Fruit fly (Drosophila melanogaster) whole organism, embryonic: ENCODE measurements around the gene ppk30.

Source experiments
- Adf1 ChIP-seq: fragments of 200-800 bp; sonication (Bioruptor generic); IDR thresholded peaks from 2 replicates; pipeline ENCODE4 v1.3.6; 2022; ENCODE audit warnings: missing biosample characterization, missing genetic modification characterization
- Atf-2 ChIP-seq: fragments of 200-800 bp; sonication (Bioruptor generic); optimal IDR thresholded peaks from 2 replicates; lab custom pipeline; 2016; ENCODE audit warnings: missing biosample characterization, missing genetic modification characterization
- Atf6 ChIP-seq: fragments of 200-800 bp; sonication (Bioruptor generic); IDR thresholded peaks from 2 replicates; pipeline ENCODE4 v1.3.6; 2022; ENCODE audit warnings: missing biosample characterization, missing genetic modification characterization
- CG11560 ChIP-seq: fragments of 200-800 bp; sonication (Bioruptor generic); IDR thresholded peaks from 3 replicates; pipeline ENCODE4 v1.3.6; 2022; ENCODE audit warnings: missing biosample characterization, missing genetic modification characterization
- CG12236 ChIP-seq: fragments of 200-800 bp; sonication (Bioruptor generic); optimal IDR thresholded peaks from 2 replicates; lab custom pipeline; 2016; ENCODE audit warnings: missing biosample characterization, missing genetic modification characterization
- CG12391 ChIP-seq: fragments of 200-800 bp; sonication (Bioruptor generic); optimal IDR thresholded peaks from 3 replicates; lab custom pipeline; 2018; ENCODE audit warnings: missing biosample characterization, mild to moderate bottlenecking, missing genetic modification characterization, moderate library complexity
- CG13123 ChIP-seq: fragments of 200-800 bp; sonication (Bioruptor generic); optimal IDR thresholded peaks from 2 replicates; lab custom pipeline; 2016; ENCODE audit warnings: missing biosample characterization, missing genetic modification characterization
- CG13424 ChIP-seq: fragments of 200-800 bp; sonication (Bioruptor generic); optimal IDR thresholded peaks from 2 replicates; lab custom pipeline; 2019; ENCODE audit warnings: missing biosample characterization, mild to moderate bottlenecking, missing genetic modification characterization, moderate library complexity
- CG15479 ChIP-seq: fragments of 200-800 bp; sonication (Bioruptor generic); optimal IDR thresholded peaks from 3 replicates; lab custom pipeline; 2019; ENCODE audit warnings: missing biosample characterization, mild to moderate bottlenecking, missing genetic modification characterization, moderate library complexity
- CG18476 ChIP-seq: fragments of 200-800 bp; sonication (Bioruptor generic); optimal IDR thresholded peaks from 2 replicates; lab custom pipeline; 2016; ENCODE audit warnings: missing biosample characterization, mild to moderate bottlenecking, missing genetic modification characterization
- CG18619 ChIP-seq: fragments of 200-800 bp; sonication (Bioruptor generic); optimal IDR thresholded peaks from 3 replicates; lab custom pipeline; 2017; ENCODE audit warnings: missing biosample characterization, mild to moderate bottlenecking, missing genetic modification characterization
- CG2199 ChIP-seq: fragments of 200-800 bp; sonication (Bioruptor generic); IDR thresholded peaks from 3 replicates; pipeline ENCODE4 v1.3.6; 2022; ENCODE audit warnings: missing biosample characterization, missing genetic modification characterization
- CG2678 ChIP-seq: fragments of 200-800 bp; sonication (Bioruptor generic); optimal IDR thresholded peaks from 3 replicates; lab custom pipeline; 2019; ENCODE audit warnings: missing biosample characterization, mild to moderate bottlenecking, missing genetic modification characterization, moderate library complexity
- CG30403 ChIP-seq: fragments of 200-800 bp; sonication (Bioruptor generic); optimal IDR thresholded peaks from 3 replicates; lab custom pipeline; 2016; ENCODE audit warnings: missing biosample characterization, missing genetic modification characterization
- CG31441 ChIP-seq: fragments of 200-800 bp; sonication (Bioruptor generic); IDR thresholded peaks from 2 replicates; pipeline ENCODE4 v1.3.6; 2022; ENCODE audit warnings: missing biosample characterization, missing genetic modification characterization
- CG34376 ChIP-seq: fragments of 200-800 bp; sonication (Bioruptor generic); optimal IDR thresholded peaks from 2 replicates; lab custom pipeline; 2018; ENCODE audit warnings: missing biosample characterization, mild to moderate bottlenecking, missing genetic modification characterization
- CG4730 ChIP-seq: fragments of 200-800 bp; sonication (Bioruptor generic); IDR thresholded peaks from 2 replicates; pipeline ENCODE4 v1.3.6; 2022; ENCODE audit warnings: missing biosample characterization, missing genetic modification characterization
- CG6254 ChIP-seq: fragments of 200-800 bp; sonication (Bioruptor generic); optimal IDR thresholded peaks from 3 replicates; lab custom pipeline; 2017; ENCODE audit warnings: mild to moderate bottlenecking, missing biosample characterization, missing genetic modification reagents, missing genetic modification characterization
- CG6813 ChIP-seq: fragments of 200-800 bp; sonication (Bioruptor generic); optimal IDR thresholded peaks from 2 replicates; lab custom pipeline; 2017; ENCODE audit warnings: missing biosample characterization, missing genetic modification characterization, mild to moderate bottlenecking, moderate library complexity, missing genetic modification reagents
- CG8765 ChIP-seq: fragments of 200-800 bp; sonication (Bioruptor generic); IDR thresholded peaks from 2 replicates; pipeline ENCODE4 v1.3.6; 2022; ENCODE audit warnings: missing biosample characterization, missing genetic modification characterization
- CG9215 ChIP-seq: fragments of 200-800 bp; sonication (Bioruptor generic); IDR thresholded peaks from 2 replicates; pipeline ENCODE4 v1.3.6; 2022; ENCODE audit warnings: missing biosample characterization, missing genetic modification characterization
- Camta ChIP-seq: fragments of 200-800 bp; sonication (Bioruptor generic); optimal IDR thresholded peaks from 2 replicates; lab custom pipeline; 2016; ENCODE audit warnings: missing biosample characterization, missing genetic modification characterization
- ERR ChIP-seq: fragments of 200-800 bp; sonication (Bioruptor generic); optimal IDR thresholded peaks from 2 replicates; lab custom pipeline; 2016; ENCODE audit warnings: missing biosample characterization, missing genetic modification characterization
- Elba2 ChIP-seq: fragments of 200-800 bp; sonication (Bioruptor generic); optimal IDR thresholded peaks from 3 replicates; lab custom pipeline; 2016; ENCODE audit warnings: missing biosample characterization, missing genetic modification characterization
- Fer3 ChIP-seq: fragments of 200-800 bp; sonication (Bioruptor generic); optimal IDR thresholded peaks from 2 replicates; lab custom pipeline; 2018; ENCODE audit warnings: missing biosample characterization, mild to moderate bottlenecking, missing genetic modification characterization, moderate library complexity
- Gsc ChIP-seq: fragments of 200-800 bp; sonication (Bioruptor generic); IDR thresholded peaks from 2 replicates; pipeline ENCODE4 v1.3.6; 2022; ENCODE audit warnings: missing biosample characterization, missing genetic modification characterization
- Hr39 ChIP-seq: fragments of >200 bp; optimal IDR thresholded peaks from 2 replicates; lab custom pipeline; 2017
- Mes4 ChIP-seq: fragments of 200-800 bp; sonication (Bioruptor generic); optimal IDR thresholded peaks from 2 replicates; lab custom pipeline; 2016; ENCODE audit warnings: missing biosample characterization, missing genetic modification characterization
- Oaz ChIP-seq: fragments of 200-800 bp; sonication (Bioruptor generic); IDR thresholded peaks from 2 replicates; pipeline ENCODE4 v1.3.6; 2022; ENCODE audit warnings: missing biosample characterization, missing genetic modification characterization
- Rx ChIP-seq: fragments of 200-800 bp; sonication (Bioruptor generic); IDR thresholded peaks from 2 replicates; pipeline ENCODE4 v1.3.6; 2022; ENCODE audit warnings: missing biosample characterization, missing genetic modification characterization
- aop ChIP-seq: fragments of 200-800 bp; sonication (Bioruptor generic); IDR thresholded peaks from 2 replicates; pipeline ENCODE4 v1.3.6; 2022; ENCODE audit warnings: missing biosample characterization, missing genetic modification characterization
- crol ChIP-seq: fragments of 200-800 bp; sonication (Bioruptor generic); IDR thresholded peaks from 2 replicates; pipeline ENCODE4 v1.3.6; 2022; ENCODE audit warnings: missing biosample characterization, missing genetic modification characterization
- dati ChIP-seq: fragments of 200-800 bp; sonication (Bioruptor generic); IDR thresholded peaks from 2 replicates; pipeline ENCODE4 v1.3.6; 2022; ENCODE audit warnings: missing biosample characterization, missing genetic modification characterization
- dm ChIP-seq: fragments of 200-800 bp; sonication (Bioruptor generic); optimal IDR thresholded peaks from 3 replicates; lab custom pipeline; 2016; ENCODE audit warnings: missing biosample characterization, missing genetic modification characterization
- dmrt99B ChIP-seq: fragments of 200-800 bp; sonication (Bioruptor generic); optimal IDR thresholded peaks from 2 replicates; lab custom pipeline; 2018; ENCODE audit warnings: missing biosample characterization, mild to moderate bottlenecking, missing genetic modification characterization, moderate library complexity
- esg ChIP-seq: fragments of 200-800 bp; sonication (Bioruptor generic); conservative IDR thresholded peaks from 2 replicates; pipeline ENCODE4 v1.3.6; 2022; ENCODE audit warnings: missing biosample characterization, missing genetic modification characterization
- exex ChIP-seq: fragments of 200-800 bp; sonication (Bioruptor generic); optimal IDR thresholded peaks from 4 replicates; lab custom pipeline; 2018; ENCODE audit warnings: missing biosample characterization, mild to moderate bottlenecking, missing genetic modification characterization, moderate library complexity
- gfzf ChIP-seq: fragments of 200-800 bp; sonication (Bioruptor generic); optimal IDR thresholded peaks from 2 replicates; lab custom pipeline; 2016; ENCODE audit warnings: missing biosample characterization, mild to moderate bottlenecking, missing genetic modification characterization, moderate library complexity
- gsb-n ChIP-seq: fragments of 200-800 bp; sonication (Bioruptor generic); optimal IDR thresholded peaks from 3 replicates; lab custom pipeline; 2018; ENCODE audit warnings: missing biosample characterization, mild to moderate bottlenecking, missing genetic modification characterization
- hkb ChIP-seq, 2 experiments: fragments of 200-800 bp in 1 of 2; fragments of >200 bp in 1 of 2; sonication (Bioruptor generic) in 1 of 2; IDR thresholded peaks in 1 of 2; optimal IDR thresholded peaks in 1 of 2; 2 replicates each; pipeline versions ENCODE4 v1.3.6 to Lab custom; 2017 to 2022; ENCODE audit warnings: missing biosample characterization in 1 of 2, missing genetic modification characterization in 1 of 2
- inv ChIP-seq: fragments of 200-800 bp; sonication (Bioruptor generic); IDR thresholded peaks from 2 replicates; pipeline ENCODE4 v1.3.6; 2022; ENCODE audit warnings: missing biosample characterization, missing genetic modification characterization; ENCODE audit not compliant: partially characterized antibody
- lilli ChIP-seq: fragments of 200-800 bp; sonication (Bioruptor generic); optimal IDR thresholded peaks from 3 replicates; lab custom pipeline; 2016; ENCODE audit warnings: missing biosample characterization, missing genetic modification characterization
- oc ChIP-seq: fragments of 200-800 bp; sonication (Bioruptor generic); optimal IDR thresholded peaks from 2 replicates; lab custom pipeline; 2018; ENCODE audit warnings: missing biosample characterization, mild to moderate bottlenecking, missing genetic modification characterization, moderate library complexity
- peb ChIP-seq: fragments of 200-800 bp; sonication (Bioruptor generic); IDR thresholded peaks from 2 replicates; pipeline ENCODE4 v1.3.6; 2022; ENCODE audit warnings: missing biosample characterization, missing genetic modification characterization
- repo ChIP-seq: fragments of 200-800 bp; sonication (Bioruptor generic); optimal IDR thresholded peaks from 2 replicates; lab custom pipeline; 2016; ENCODE audit warnings: missing biosample characterization, missing genetic modification characterization
- shn ChIP-seq: fragments of 200-800 bp; sonication (Bioruptor generic); optimal IDR thresholded peaks from 3 replicates; lab custom pipeline; 2016; ENCODE audit warnings: missing biosample characterization, missing genetic modification characterization
- sqz ChIP-seq: fragments of 200-800 bp; sonication (Bioruptor generic); optimal IDR thresholded peaks from 3 replicates; lab custom pipeline; 2018; ENCODE audit warnings: missing biosample characterization, mild to moderate bottlenecking, missing genetic modification characterization
- sr ChIP-seq: fragments of 200-800 bp; sonication (Bioruptor generic); IDR thresholded peaks from 3 replicates; pipeline ENCODE4 v1.3.6; 2022; ENCODE audit warnings: missing biosample characterization, missing genetic modification characterization
- stwl ChIP-seq: fragments of 200-800 bp; sonication (Bioruptor generic); optimal IDR thresholded peaks from 3 replicates; lab custom pipeline; 2018; ENCODE audit warnings: missing biosample characterization, mild to moderate bottlenecking, missing genetic modification characterization, moderate library complexity
- sug ChIP-seq: fragments of 200-800 bp; optimal IDR thresholded peaks from 2 replicates; lab custom pipeline; 2019; ENCODE audit warnings: missing biosample characterization, mild to moderate bottlenecking, missing genetic modification characterization, moderate library complexity
- trem ChIP-seq: fragments of 200-800 bp; optimal IDR thresholded peaks from 3 replicates; lab custom pipeline; 2019; ENCODE audit warnings: missing biosample characterization, mild to moderate bottlenecking, missing genetic modification characterization, moderate library complexity
- ttk ChIP-seq: fragments of 200-800 bp; sonication (Bioruptor generic); IDR thresholded peaks from 2 replicates; pipeline ENCODE4 v2.1.2; 2022; ENCODE audit warnings: missing biosample characterization, missing genetic modification characterization
- zfh1 ChIP-seq: fragments of 200-800 bp; sonication (Bioruptor generic); IDR thresholded peaks from 3 replicates; pipeline ENCODE4 v1.3.6; 2022; ENCODE audit warnings: missing biosample characterization, missing genetic modification characterization

The ppk30 gene

DNA sequence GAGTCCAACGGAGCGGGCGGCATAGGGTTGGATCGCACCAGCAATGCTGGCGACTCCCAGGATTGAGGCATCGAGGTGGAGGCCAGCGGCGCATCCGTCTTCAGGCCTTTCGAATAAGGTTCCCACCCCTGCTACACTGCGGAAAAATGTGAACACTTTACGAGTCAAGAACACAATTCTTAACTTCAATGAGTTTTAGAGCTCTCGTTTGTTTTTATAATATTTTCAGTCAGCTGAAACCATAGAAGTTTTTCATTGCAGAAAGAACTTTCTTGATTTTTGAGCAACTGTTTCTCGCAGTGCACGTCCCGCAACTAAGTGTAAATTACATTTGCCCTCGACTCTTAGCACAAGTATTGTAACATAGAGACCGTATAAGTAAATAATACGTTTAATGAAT lies 27.4 kb downstream of the ppk30 start (continued):
- TF ChIP-seq Elba2 (GFP tag; lab: Kevin White, UChicago) = peak; percentile 40
- no peak for TF ChIP-seq Gsc (GFP tag; lab: Robert Waterston, UW)
- TF ChIP-seq CG6813 (GFP tag; lab: Kevin White, UChicago) = no peak
- TF ChIP-seq CG11560 (tag; lab: Robert Waterston, UW) = no peak
- TF ChIP-seq ttk (GFP tag; lab: Robert Waterston, UW) = no peak
- no peak for TF ChIP-seq CG18476 (GFP tag; lab: Kevin White, UChicago)
- no peak for TF ChIP-seq CG15479 (GFP tag; lab: Kevin White, UChicago)
- peak; percentile 14 for TF ChIP-seq gsb-n (tag; lab: Kevin White, UChicago)
- no peak for TF ChIP-seq CG2678 (tag; lab: Kevin White, UChicago)
- no peak for TF ChIP-seq exex
- TF ChIP-seq inv (GFP tag; lab: Robert Waterston, UW) = no peak
- no peak for TF ChIP-seq CG34376
- TF ChIP-seq CG2199 = no peak
- TF ChIP-seq dm (GFP tag; lab: Kevin White, UChicago) = no peak
- no peak for TF ChIP-seq ERR (GFP tag; lab: Kevin White, UChicago)
- TF ChIP-seq CG12236 (GFP tag; lab: Kevin White, UChicago) = no peak
- no peak for TF ChIP-seq hkb (optimal IDR thresholded peaks at IDR 0.05; lab: Kevin White, UChicago)
- no peak for TF ChIP-seq hkb (GFP tag; IDR thresholded peaks at IDR 0.05; lab: Robert Waterston, UW)
- no peak for TF ChIP-seq CG13424
- no peak for TF ChIP-seq lilli (GFP tag; lab: Kevin White, UChicago)
- no peak for TF ChIP-seq repo (GFP tag; lab: Kevin White, UChicago)
- TF ChIP-seq Mes4 (GFP tag; lab: Kevin White, UChicago) = no peak
- no peak for TF ChIP-seq Adf1 (GFP tag; lab: Robert Waterston, UW)
- TF ChIP-seq sug (tag; lab: Kevin White, UChicago) = no peak
- TF ChIP-seq Oaz (GFP tag; lab: Robert Waterston, UW) = no peak
- TF ChIP-seq dati (GFP tag; lab: Robert Waterston, UW) = no peak
- no peak for TF ChIP-seq CG4730 (GFP tag; lab: Robert Waterston, UW)
- no peak for TF ChIP-seq crol (GFP tag; lab: Robert Waterston, UW)
- TF ChIP-seq CG13123 (GFP tag; lab: Kevin White, UChicago) = no peak
- no peak for TF ChIP-seq gfzf (GFP tag; lab: Kevin White, UChicago)
- no peak for TF ChIP-seq Atf6 (GFP tag; lab: Robert Waterston, UW)
- no peak for TF ChIP-seq CG30403
- TF ChIP-seq CG31441 = no peak; the same call in 1 of the 2 replicates
- peak; percentile 61; the same call in 1 of the 2 replicates for TF ChIP-seq CG8765 (GFP tag; lab: Robert Waterston, UW)
- no peak for TF ChIP-seq Hr39 (lab: Kevin White, UChicago)
- TF ChIP-seq shn = no peak
- no peak for TF ChIP-seq CG9215
- TF ChIP-seq Camta (GFP tag; lab: Kevin White, UChicago) = no peak
- TF ChIP-seq Rx = no peak
- no peak for TF ChIP-seq peb (GFP tag; lab: Robert Waterston, UW)
- TF ChIP-seq trem = peak; percentile 27
- no peak for TF ChIP-seq esg (GFP tag; lab: Robert Waterston, UW)
- TF ChIP-seq dmrt99B (tag; lab: Kevin White, UChicago) = no peak
- TF ChIP-seq Fer3 = no peak
- no peak for TF ChIP-seq sr (GFP tag; lab: Robert Waterston, UW)
- peak; percentile 37 for TF ChIP-seq CG12391 (tag; lab: Kevin White, UChicago)
- no peak for TF ChIP-seq Atf-2 (GFP tag; lab: Kevin White, UChicago)
- TF ChIP-seq oc (tag; lab: Kevin White, UChicago) = no peak
- no peak for TF ChIP-seq aop (GFP tag; lab: Robert Waterston, UW)
- peak; percentile 77 for TF ChIP-seq zfh1 (GFP tag; lab: Robert Waterston, UW)
- TF ChIP-seq CG18619 (GFP tag; lab: Kevin White, UChicago) = no peak
- no peak for TF ChIP-seq CG6254
- no peak for TF ChIP-seq sqz (GFP tag; lab: Kevin White, UChicago)
- no peak for TF ChIP-seq stwl
